Worm (Caenorhabditis elegans): ENCODE measurements around the gene glb-5.
A peak's percentile ranks its signal among the peaks of the same experiment; 100 is the strongest.

Gene glb-5

DNA sequence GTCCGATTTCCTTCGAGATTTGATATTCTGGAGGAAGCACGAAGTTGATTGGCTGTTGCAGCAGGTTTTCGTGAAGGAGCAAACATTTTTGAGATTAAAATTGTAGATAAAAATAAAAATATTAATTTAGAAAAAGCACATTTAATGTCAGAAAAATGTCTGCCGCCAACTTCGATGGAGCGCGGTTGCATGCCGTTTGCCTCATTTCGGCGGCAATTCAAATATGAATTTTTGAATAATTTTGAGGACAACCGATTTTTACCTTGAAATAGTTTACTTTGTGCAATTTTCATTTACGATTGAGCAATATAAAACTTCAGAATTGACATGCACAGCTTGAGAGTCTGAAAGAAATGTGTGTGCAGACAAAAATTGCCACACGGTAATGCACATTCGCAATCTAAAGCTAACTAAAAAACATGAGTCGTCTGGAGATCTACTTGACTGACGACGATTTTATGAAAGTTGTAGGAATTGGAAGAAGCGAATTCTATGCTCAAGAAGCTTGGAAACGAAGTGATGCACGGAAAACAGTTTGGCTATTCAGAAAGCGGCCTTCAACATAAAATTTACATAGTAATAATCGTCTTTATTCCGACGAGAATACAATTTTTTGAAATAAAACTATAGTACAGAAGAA lies 37.8 kb downstream of the glb-5 start, which contains the start of gene zhit-1 (continued):
- peak; percentile 23 for TF ChIP-seq C16A3.4 (tag; optimal IDR thresholded peaks at IDR 0.05)
- no peak for TF ChIP-seq ama-1 (optimal IDR thresholded peaks at IDR 0.05)
- no peak for TF ChIP-seq pqm-1 (tag; optimal IDR thresholded peaks at IDR 0.05)
- peak; percentile 29 for TF ChIP-seq snu-23 (GFP tag; optimal IDR thresholded peaks at IDR 0.05)
- no peak for TF ChIP-seq fos-1 (tag; optimal IDR thresholded peaks at IDR 0.05)
- no peak for TF ChIP-seq nhr-77 (tag; optimal IDR thresholded peaks at IDR 0.05)
- TF ChIP-seq sup-37 (GFP tag; optimal IDR thresholded peaks at IDR 0.05): no peak
- TF ChIP-seq nhr-84 (tag; optimal IDR thresholded peaks at IDR 0.05): no peak
- TF ChIP-seq lir-3 (tag; optimal IDR thresholded peaks at IDR 0.05; ENCODE audit: poor library complexity): no peak
- TF ChIP-seq egl-27 (tag; optimal IDR thresholded peaks at IDR 0.05): no peak
- peak; percentile 94 to 97 for TF ChIP-seq lin-35 (GFP tag; optimal IDR thresholded peaks at IDR 0.05)
- TF ChIP-seq sptf-1 (tag; optimal IDR thresholded peaks at IDR 0.05): no peak
- TF ChIP-seq C34B4.2 (tag; optimal IDR thresholded peaks at IDR 0.05): no peak
- no peak for TF ChIP-seq lin-15B (tag; optimal IDR thresholded peaks at IDR 0.05)
- no peak for TF ChIP-seq elt-2 (tag; optimal IDR thresholded peaks at IDR 0.05)
- no peak for TF ChIP-seq ets-5 (GFP tag; IDR thresholded peaks at IDR 0.05)
- TF ChIP-seq rnt-1 (tag; optimal IDR thresholded peaks at IDR 0.05): peak; percentile 24
- TF ChIP-seq C04F5.9 (tag; optimal IDR thresholded peaks at IDR 0.05): no peak
- no peak for TF ChIP-seq unc-30 (tag; optimal IDR thresholded peaks at IDR 0.05)
- peak; percentile 36 for TF ChIP-seq skn-1 (tag; optimal IDR thresholded peaks at IDR 0.05)
- TF ChIP-seq xbp-1 (tag; optimal IDR thresholded peaks at IDR 0.05): peak; percentile 15
- no peak for TF ChIP-seq aha-1 (tag; optimal IDR thresholded peaks at IDR 0.05)
- no peak for TF ChIP-seq tlp-1 (tag; optimal IDR thresholded peaks at IDR 0.05)
- TF ChIP-seq F16B12.6 (tag; optimal IDR thresholded peaks at IDR 0.05): peak; percentile 50
- TF ChIP-seq alr-1 (tag; optimal IDR thresholded peaks at IDR 0.05; ENCODE audit: borderline replicate concordance): peak; percentile 85
- TF ChIP-seq efl-1 (optimal IDR thresholded peaks at IDR 0.05): peak; percentile 92
- peak; percentile 92 to 99 for TF ChIP-seq efl-1 (GFP tag; optimal IDR thresholded peaks at IDR 0.05 in 1 of 2)
- 0 out of 2 replicates have a peak, but pooled peaks have one; percentile 6 for TF ChIP-seq nhr-19 (GFP tag; conservative IDR thresholded peaks at IDR 0.05)
- no peak for TF ChIP-seq ztf-4 (tag; optimal IDR thresholded peaks at IDR 0.05)
- TF ChIP-seq unc-86 (tag; optimal IDR thresholded peaks at IDR 0.05): no peak
- peak; percentile 85 to 92 (median 89) for TF ChIP-seq dpl-1 (GFP tag; optimal IDR thresholded peaks at IDR 0.05)
- no peak for TF ChIP-seq fkh-10 (GFP tag; optimal IDR thresholded peaks at IDR 0.05)
- no peak for TF ChIP-seq Y116A8C.19 (tag; optimal IDR thresholded peaks at IDR 0.05; ENCODE audit: borderline replicate concordance)

ce11 chrV:5601263-5601662 lies 42.6 kb downstream of the glb-5 start, which contains the start of gene CD4.8:
Gene CD4.8, minus strand, starts transcription at chrV:5601363.
- no peak for TF ChIP-seq aha-1 (tag; optimal IDR thresholded peaks at IDR 0.05)
- TF ChIP-seq nhr-11 (tag; optimal IDR thresholded peaks at IDR 0.05): no peak
- no peak for TF ChIP-seq unc-62 (GFP tag; optimal IDR thresholded peaks at IDR 0.05)
- TF ChIP-seq isw-1 (GFP tag; IDR thresholded peaks at IDR 0.05): no peak
- TF ChIP-seq pax-3 (tag; optimal IDR thresholded peaks at IDR 0.05): no peak
- no peak for TF ChIP-seq dsc-1 (tag; optimal IDR thresholded peaks at IDR 0.05)
- no peak for TF ChIP-seq nhr-12 (tag; optimal IDR thresholded peaks at IDR 0.05)
- no peak for TF ChIP-seq alr-1 (tag; optimal IDR thresholded peaks at IDR 0.05; ENCODE audit: borderline replicate concordance)
- TF ChIP-seq fkh-10 (GFP tag; optimal IDR thresholded peaks at IDR 0.05): no peak
- TF ChIP-seq lir-3 (tag; optimal IDR thresholded peaks at IDR 0.05; ENCODE audit: poor library complexity): no peak
- TF ChIP-seq lin-39 (tag; optimal IDR thresholded peaks at IDR 0.05): no peak
- no peak for TF ChIP-seq blmp-1 (tag; optimal IDR thresholded peaks at IDR 0.05)
- TF ChIP-seq nhr-20 (tag; optimal IDR thresholded peaks at IDR 0.05): no peak
- no peak for TF ChIP-seq egl-13 (tag; optimal IDR thresholded peaks at IDR 0.05)
- no peak for TF ChIP-seq vab-15 (tag; optimal IDR thresholded peaks at IDR 0.05)
- TF ChIP-seq ceh-88 (GFP tag; IDR thresholded peaks at IDR 0.05): no peak
- no peak for TF ChIP-seq fkh-8 (tag; optimal IDR thresholded peaks at IDR 0.05)
- TF ChIP-seq ceh-63 (GFP tag; optimal IDR thresholded peaks at IDR 0.05): no peak
